Comparison of ENCODE assay signal across 5 fruit fly cellular contexts in the genomic region with DNA sequence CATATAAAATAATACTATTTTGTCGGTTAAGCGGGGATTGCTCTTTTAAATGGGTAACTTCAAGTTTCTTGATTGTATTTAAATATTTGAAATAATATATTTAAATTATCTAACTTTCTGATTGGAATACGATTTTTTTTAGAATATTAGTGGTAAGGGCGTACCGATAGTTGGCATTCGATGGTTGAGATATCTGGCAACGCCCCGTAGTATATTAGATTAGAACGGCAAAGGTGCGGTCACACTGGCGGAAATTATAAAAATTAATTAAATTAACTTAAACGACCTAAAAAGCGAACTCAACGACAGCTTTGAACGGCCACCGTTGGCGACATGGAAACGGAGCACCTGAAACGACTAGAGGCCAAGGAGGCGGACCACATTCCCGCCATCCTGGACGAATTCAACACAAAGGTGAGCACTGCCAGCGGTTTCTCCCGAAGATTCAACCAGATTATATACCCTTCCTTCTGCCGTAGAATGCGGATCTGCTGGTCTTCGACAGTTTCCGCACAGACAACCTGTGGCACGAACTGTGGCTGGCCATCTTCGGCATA.
TF ChIP-seq lines count a peak whose summit lies in the region.

Gene ric8a, plus strand, starts transcription at position 205 of the 557 bp plus-strand sequence.

- TF ChIP-seq CTCF in whole organism, embryonic (GFP tag; optimal IDR thresholded peaks at IDR 0.05; lab: Kevin White, UChicago) = peak; percentile 10

TF ChIP-seq in whole organism, adult, 20 proteins besides CTCF, POLR2A, EP300 and RAD21:
- no peak for TF ChIP-seq Crg-1 (GFP tag; optimal IDR thresholded peaks at IDR 0.05; lab: Kevin White, UChicago)
- peak; percentile 7 for TF ChIP-seq tj (GFP tag; optimal IDR thresholded peaks at IDR 0.05; lab: Kevin White, UChicago)
- peak; percentile 19 for TF ChIP-seq Mnt (GFP tag; optimal IDR thresholded peaks at IDR 0.05; lab: Kevin White, UChicago)
- TF ChIP-seq Clk (GFP tag; optimal IDR thresholded peaks at IDR 0.05; lab: Kevin White, UChicago) = no peak
- peak; percentile 4 for TF ChIP-seq CG11617 (GFP tag; optimal IDR thresholded peaks at IDR 0.05; lab: Kevin White, UChicago)
- no peak for TF ChIP-seq Hr96 (GFP tag; optimal IDR thresholded peaks at IDR 0.05; lab: Kevin White, UChicago)
- TF ChIP-seq CG14711 (tag; optimal IDR thresholded peaks at IDR 0.05; lab: Kevin White, UChicago) = peak; percentile 20
- no peak for TF ChIP-seq CG12768 (GFP tag; optimal IDR thresholded peaks at IDR 0.05; lab: Kevin White, UChicago)

TF ChIP-seq in whole organism, embryonic, 481 proteins besides CTCF, POLR2A, EP300 and RAD21 (continues in another document):
- TF ChIP-seq wor (GFP tag; IDR thresholded peaks at IDR 0.05; lab: Robert Waterston, UW) (no peak), Rx (GFP tag; IDR thresholded peaks at IDR 0.05; lab: Robert Waterston, UW) (no peak), CG5953 (GFP tag; IDR thresholded peaks at IDR 0.05; lab: Robert Waterston, UW) (no peak), Aef1 (GFP tag; IDR thresholded peaks at IDR 0.05; lab: Robert Waterston, UW) (0 out of 3 replicates have a peak, but pooled peaks have one; percentile 17), CG6791 (GFP tag; IDR thresholded peaks at IDR 0.05; lab: Robert Waterston, UW; ENCODE audit: partially characterized antibody) (peak; percentile 86), Sry-δ (GFP tag; optimal IDR thresholded peaks at IDR 0.05; lab: Kevin White, UChicago) (peak; percentile 51), Xbp1 (GFP tag; optimal IDR thresholded peaks at IDR 0.05; lab: Kevin White, UChicago) (peak; percentile 7), CG7745 (tag; optimal IDR thresholded peaks at IDR 0.05; lab: Kevin White, UChicago) (peak; percentile 99), Opbp (GFP tag; IDR thresholded peaks at IDR 0.05; lab: Robert Waterston, UW; ENCODE audit: partially characterized antibody) (peak; percentile 86), pzg (GFP tag; optimal IDR thresholded peaks at IDR 0.05; lab: Kevin White, UChicago) (peak; percentile 54), CG9817 (tag; optimal IDR thresholded peaks at IDR 0.05; lab: Kevin White, UChicago) (peak; percentile 13), CG15514 (GFP tag; optimal IDR thresholded peaks at IDR 0.05; lab: Kevin White, UChicago) (peak; percentile 37), gfzf (GFP tag; optimal IDR thresholded peaks at IDR 0.05; lab: Kevin White, UChicago) (peak; percentile 58), chinmo (GFP tag; IDR thresholded peaks at IDR 0.05; lab: Robert Waterston, UW; ENCODE audit: partially characterized antibody) (0 out of 4 replicates have a peak, but pooled peaks have one; percentile 49), Doc3 (GFP tag; IDR thresholded peaks at IDR 0.05; lab: Robert Waterston, UW; ENCODE audit: partially characterized antibody) (peak; percentile 55), Hey (tag; optimal IDR thresholded peaks at IDR 0.05; lab: Kevin White, UChicago) (no peak), CG18599 (GFP tag; optimal IDR thresholded peaks at IDR 0.05; lab: Kevin White, UChicago) (no peak), Med (GFP tag; lab: Kevin White, UChicago) (peak; percentile 48)

TF ChIP-seq in whole organism, prepupa, 60 proteins besides CTCF, POLR2A, EP300 and RAD21 (continues in another document):
- TF ChIP-seq Eip75B (GFP tag; optimal IDR thresholded peaks at IDR 0.05; lab: Kevin White, UChicago) (no peak), fd59A (GFP tag; optimal IDR thresholded peaks at IDR 0.05; lab: Kevin White, UChicago) (no peak), CG9139 (GFP tag; optimal IDR thresholded peaks at IDR 0.05; lab: Kevin White, UChicago) (no peak), dac (GFP tag; optimal IDR thresholded peaks at IDR 0.05; lab: Kevin White, UChicago) (no peak), svp (GFP tag; lab: Kevin White, UChicago) (no peak), vri (GFP tag; optimal IDR thresholded peaks at IDR 0.05; lab: Kevin White, UChicago) (no peak), Sox14 (GFP tag; optimal IDR thresholded peaks at IDR 0.05; lab: Kevin White, UChicago) (peak; percentile 48), lz (GFP tag; optimal IDR thresholded peaks at IDR 0.05; lab: Kevin White, UChicago) (peak; percentile 40), Sox102F (GFP tag; optimal IDR thresholded peaks at IDR 0.05; lab: Kevin White, UChicago) (no peak), esn (GFP tag; optimal IDR thresholded peaks at IDR 0.05; lab: Kevin White, UChicago) (peak; percentile 21), ss (GFP tag; optimal IDR thresholded peaks at IDR 0.05; lab: Kevin White, UChicago) (no peak), CG6276 (GFP tag; optimal IDR thresholded peaks at IDR 0.05; lab: Kevin White, UChicago) (no peak), CG15336 (GFP tag; IDR thresholded peaks at IDR 0.05; lab: Robert Waterston, UW) (no peak), Gug (GFP tag; IDR thresholded peaks at IDR 0.05; lab: Robert Waterston, UW) (no peak), OdsH (GFP tag; optimal IDR thresholded peaks at IDR 0.05; lab: Kevin White, UChicago) (peak; percentile 19), Hr4 (GFP tag; optimal IDR thresholded peaks at IDR 0.05; lab: Kevin White, UChicago) (no peak), Blimp-1 (GFP tag; optimal IDR thresholded peaks at IDR 0.05; lab: Kevin White, UChicago) (no peak), CG3032 (tag; optimal IDR thresholded peaks at IDR 0.05; lab: Kevin White, UChicago) (peak; percentile 34), CG31627 (GFP tag; optimal IDR thresholded peaks at IDR 0.05; lab: Kevin White, UChicago) (no peak), CG3919 (GFP tag; optimal IDR thresholded peaks at IDR 0.05; lab: Kevin White, UChicago) (peak; percentile 10), CG6163 (GFP tag; IDR thresholded peaks at IDR 0.05; lab: Robert Waterston, UW) (no peak)

TF ChIP-seq in whole organism, pupa, 21 proteins besides CTCF, POLR2A, EP300 and RAD21:
- TF ChIP-seq CG9948 (tag; optimal IDR thresholded peaks at IDR 0.05; lab: Kevin White, UChicago) = no peak
- TF ChIP-seq gl (tag; optimal IDR thresholded peaks at IDR 0.05; lab: Kevin White, UChicago) = no peak
- TF ChIP-seq Snoo (tag; optimal IDR thresholded peaks at IDR 0.05; lab: Kevin White, UChicago) = no peak
- no peak for TF ChIP-seq CG17806 (tag; optimal IDR thresholded peaks at IDR 0.05; lab: Kevin White, UChicago)
- no peak for TF ChIP-seq CG12605 (GFP tag; IDR thresholded peaks at IDR 0.05; lab: Robert Waterston, UW)
- TF ChIP-seq rn (GFP tag; IDR thresholded peaks at IDR 0.05; lab: Robert Waterston, UW) = no peak
- TF ChIP-seq CG8159 (tag; optimal IDR thresholded peaks at IDR 0.05; lab: Kevin White, UChicago) = peak; percentile 24

TF ChIP-seq in whole organism, wandering third instar larva, 38 proteins besides CTCF, POLR2A, EP300 and RAD21:
- no peak for TF ChIP-seq Hr78 (GFP tag; optimal IDR thresholded peaks at IDR 0.05; lab: Kevin White, UChicago)
- peak; percentile 15 for TF ChIP-seq Hr83 (GFP tag; optimal IDR thresholded peaks at IDR 0.05; lab: Kevin White, UChicago; ENCODE audit: poor library complexity, severe bottlenecking)
- TF ChIP-seq woc (GFP tag; optimal IDR thresholded peaks at IDR 0.05; lab: Kevin White, UChicago) = peak; percentile 7
- peak; percentile 27 for TF ChIP-seq rgr (GFP tag; optimal IDR thresholded peaks at IDR 0.05; lab: Kevin White, UChicago)
- peak; percentile 30 for TF ChIP-seq HLH106 (tag; optimal IDR thresholded peaks at IDR 0.05; lab: Kevin White, UChicago)
- no peak for TF ChIP-seq dl (GFP tag; optimal IDR thresholded peaks at IDR 0.05; lab: Kevin White, UChicago; ENCODE audit: insufficient read depth in 1 of 2, partially characterized antibody in 2 of 2)
- TF ChIP-seq h (GFP tag; optimal IDR thresholded peaks at IDR 0.05; lab: Kevin White, UChicago) = peak; percentile 8
